Fruit fly (Drosophila melanogaster): ENCODE measurements around the gene Nhe2.

The Nhe2 gene

DNA sequence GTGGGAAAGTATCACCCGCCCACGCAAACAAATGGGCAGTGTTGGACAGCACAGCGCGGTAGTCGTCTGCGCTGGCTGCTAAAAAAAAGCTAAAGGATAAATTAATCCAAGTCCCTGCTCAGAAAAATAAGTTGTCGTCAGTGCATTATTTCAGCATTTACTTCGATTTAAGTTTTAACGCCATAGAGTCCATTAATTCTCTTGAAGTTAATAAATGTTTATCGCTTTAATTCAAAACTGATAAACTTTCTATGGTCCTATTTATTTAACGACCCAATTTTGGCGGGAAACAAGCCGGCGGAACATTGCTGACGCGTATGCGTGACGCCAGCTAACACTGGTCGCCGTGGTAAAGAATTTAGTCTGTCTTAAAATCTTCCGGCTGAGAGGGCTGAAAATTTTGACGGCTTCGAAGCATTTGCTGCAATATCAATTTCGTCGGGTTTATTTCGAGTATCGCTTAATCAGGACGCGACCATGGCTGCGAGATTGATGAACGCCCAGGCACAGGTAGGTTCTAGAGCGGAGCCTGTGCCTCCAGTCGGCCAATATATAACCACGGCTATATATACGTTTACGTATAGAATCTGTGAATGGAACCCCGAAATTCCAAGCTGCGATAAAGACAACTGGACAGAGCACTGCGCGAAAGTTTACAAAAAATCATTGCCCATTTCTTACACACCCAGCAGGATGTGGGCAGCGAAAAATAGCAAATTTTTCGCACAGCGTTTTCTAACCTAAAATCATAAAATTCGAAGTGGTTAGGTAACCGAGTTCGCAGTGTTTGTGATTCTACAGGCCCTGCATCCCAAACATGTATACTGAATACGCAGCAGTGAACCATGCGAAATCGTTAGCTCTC, 64.2 kb downstream of the Nhe2 start, which contains the start of the genes mAcon1, CG43345 and CG43346:
Gene mAcon1, plus strand, starts transcription at position 276 of the 865 bp plus-strand sequence.
Gene CG43345, minus strand, starts transcription at position 287 of the 865 bp plus-strand sequence.
Gene CG43346, minus strand, starts transcription at position 287 of the 865 bp plus-strand sequence.
- TF ChIP-seq Mes4 (GFP tag; optimal IDR thresholded peaks at IDR 0.05) (peak; percentile 73), dan (GFP tag; IDR thresholded peaks at IDR 0.05) (no peak), CG14710 (tag; optimal IDR thresholded peaks at IDR 0.05) (peak; percentile 86), CG5180 (GFP tag; optimal IDR thresholded peaks at IDR 0.05) (no peak), ash1 (GFP tag; optimal IDR thresholded peaks at IDR 0.05) (no peak), CG5245 (GFP tag; optimal IDR thresholded peaks at IDR 0.05) (peak; percentile 7), Atf3 (GFP tag; optimal IDR thresholded peaks at IDR 0.05) (peak; percentile 79), CG34224 (GFP tag; IDR thresholded peaks at IDR 0.05; ENCODE audit: partially characterized antibody) (no peak), Oaz (GFP tag; IDR thresholded peaks at IDR 0.05) (no peak), tx (GFP tag; optimal IDR thresholded peaks at IDR 0.05) (peak; percentile 83), lov (optimal IDR thresholded peaks at IDR 0.05) (no peak), lov (GFP tag; IDR thresholded peaks at IDR 0.05) (no peak), hkb (optimal IDR thresholded peaks at IDR 0.05) (peak; percentile 51), hkb (GFP tag; IDR thresholded peaks at IDR 0.05) (peak; percentile 72), CG32532 (GFP tag; IDR thresholded peaks at IDR 0.05) (peak; percentile 54; the same call in 1 of the 2 replicates), Antp (GFP tag; optimal IDR thresholded peaks at IDR 0.05) (peak; percentile 87), Hr78 (GFP tag; optimal IDR thresholded peaks at IDR 0.05) (no peak), CG9876 (GFP tag; optimal IDR thresholded peaks at IDR 0.05) (peak; percentile 70), al (GFP tag; IDR thresholded peaks at IDR 0.05) (peak; percentile 73), CG9437 (GFP tag; optimal IDR thresholded peaks at IDR 0.05) (peak; percentile 77), CG10274 (GFP tag; optimal IDR thresholded peaks at IDR 0.05) (peak; percentile 53), CG9609 (GFP tag; optimal IDR thresholded peaks at IDR 0.05) (peak; percentile 87), dmrt99B (tag; optimal IDR thresholded peaks at IDR 0.05) (no peak), nerfin-1 (tag; optimal IDR thresholded peaks at IDR 0.05) (peak; percentile 71), CG32767 (GFP tag; IDR thresholded peaks at IDR 0.05) (peak; percentile 47; the same call in 1 of the 2 replicates), Fer1 (GFP tag; optimal IDR thresholded peaks at IDR 0.05) (peak; percentile 89), gro (GFP tag; optimal IDR thresholded peaks at IDR 0.05) (peak; percentile 83), CG33213 (GFP tag; optimal IDR thresholded peaks at IDR 0.05) (peak; percentile 53), CG12236 (GFP tag; optimal IDR thresholded peaks at IDR 0.05) (peak; percentile 58), sd (tag; optimal IDR thresholded peaks at IDR 0.05) (no peak), CG11695 (GFP tag; IDR thresholded peaks at IDR 0.05) (no peak), ato (GFP tag; IDR thresholded peaks at IDR 0.05; ENCODE audit: partially characterized antibody) (no peak), Ada2b (GFP tag; IDR thresholded peaks at IDR 0.05) (peak; percentile 33; the same call in 1 of the 2 replicates), CG3281 (GFP tag; optimal IDR thresholded peaks at IDR 0.05) (peak; percentile 86), CG3407 (GFP tag; optimal IDR thresholded peaks at IDR 0.05) (no peak), da (GFP tag; optimal IDR thresholded peaks at IDR 0.05) (peak; percentile 37), Doc3 (GFP tag; IDR thresholded peaks at IDR 0.05; ENCODE audit: partially characterized antibody) (no peak), CG13287 (GFP tag; IDR thresholded peaks at IDR 0.05; ENCODE audit: partially characterized antibody) (no peak; the same call in 1 of the 2 replicates), lmd (GFP tag; IDR thresholded peaks at IDR 0.05) (peak; percentile 76), vvl (GFP tag; IDR thresholded peaks at IDR 0.05) (peak; percentile 27; the same call in 1 of the 2 replicates), amos (GFP tag; IDR thresholded peaks at IDR 0.05; ENCODE audit: partially characterized antibody) (no peak), CG1024 (GFP tag; IDR thresholded peaks at IDR 0.05) (no peak), PHDP (tag; optimal IDR thresholded peaks at IDR 0.05) (peak; percentile 59), Atf6 (GFP tag; IDR thresholded peaks at IDR 0.05) (peak; percentile 72), ssp (GFP tag; IDR thresholded peaks at IDR 0.05) (peak; percentile 55), Camta (GFP tag; optimal IDR thresholded peaks at IDR 0.05) (peak; percentile 75), CG10209 (GFP tag; optimal IDR thresholded peaks at IDR 0.05) (peak; percentile 80), Asciz (GFP tag; optimal IDR thresholded peaks at IDR 0.05) (no peak), lab (GFP tag; optimal IDR thresholded peaks at IDR 0.05) (no peak)

Measured in whole organism, embryonic.